Worm (Caenorhabditis elegans): ENCODE measurements around the gene slr-2.
"Not testable (repeated sequence)": the region's sequence is repeated elsewhere in the genome, so short reads cannot be mapped to it uniquely, and the experiment has no call there.

The slr-2 gene

DNA sequence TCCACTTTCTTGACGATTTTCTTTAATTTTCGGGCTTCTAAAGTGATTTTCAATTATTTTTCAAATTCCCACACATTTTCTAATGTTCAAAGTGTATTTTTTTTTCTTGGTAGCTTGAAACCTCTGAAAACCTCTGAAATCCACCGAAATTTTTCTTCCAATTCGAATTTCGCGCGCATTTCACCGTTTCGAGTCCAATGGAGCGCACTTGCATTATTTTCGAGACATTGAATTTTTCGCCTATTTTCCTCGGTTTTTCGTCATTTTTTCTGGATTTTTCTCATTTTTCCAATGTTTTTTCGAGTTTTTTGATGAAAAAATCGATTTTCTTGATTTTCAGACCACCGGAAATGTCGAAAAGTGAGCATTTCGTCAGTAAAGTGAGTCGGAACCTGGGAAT is at the start of gene slr-2:
Gene slr-2 (plus strand): TSS at position 341 of the 400 bp plus-strand sequence.
- TF ChIP-seq lin-13 (tag; optimal IDR thresholded peaks at IDR 0.05) = peak; percentile 23
- TF ChIP-seq mep-1 (tag; optimal IDR thresholded peaks at IDR 0.05) = peak; percentile 19
- TF ChIP-seq hlh-1 (tag; optimal IDR thresholded peaks at IDR 0.05) = peak; percentile 5
- TF ChIP-seq lsy-2 (tag; optimal IDR thresholded peaks at IDR 0.05) = peak; percentile 36
- peak; percentile 25 for TF ChIP-seq nhr-237 (tag; optimal IDR thresholded peaks at IDR 0.05)
- TF ChIP-seq sptf-1 (tag; optimal IDR thresholded peaks at IDR 0.05) = no peak
- peak; percentile 18 for TF ChIP-seq nhr-2 (tag; optimal IDR thresholded peaks at IDR 0.05)
- no peak for TF ChIP-seq drap-1 (GFP tag; optimal IDR thresholded peaks at IDR 0.05)
- no peak for TF ChIP-seq mab-5 (tag; optimal IDR thresholded peaks at IDR 0.05)
- no peak for TF ChIP-seq M03D4.4 (tag; optimal IDR thresholded peaks at IDR 0.05)
- no peak for TF ChIP-seq nhr-76 (tag; optimal IDR thresholded peaks at IDR 0.05)
- TF ChIP-seq sem-2 (GFP tag; optimal IDR thresholded peaks at IDR 0.05) = no peak
- no peak for TF ChIP-seq ztf-11 (tag; optimal IDR thresholded peaks at IDR 0.05)

DNA sequence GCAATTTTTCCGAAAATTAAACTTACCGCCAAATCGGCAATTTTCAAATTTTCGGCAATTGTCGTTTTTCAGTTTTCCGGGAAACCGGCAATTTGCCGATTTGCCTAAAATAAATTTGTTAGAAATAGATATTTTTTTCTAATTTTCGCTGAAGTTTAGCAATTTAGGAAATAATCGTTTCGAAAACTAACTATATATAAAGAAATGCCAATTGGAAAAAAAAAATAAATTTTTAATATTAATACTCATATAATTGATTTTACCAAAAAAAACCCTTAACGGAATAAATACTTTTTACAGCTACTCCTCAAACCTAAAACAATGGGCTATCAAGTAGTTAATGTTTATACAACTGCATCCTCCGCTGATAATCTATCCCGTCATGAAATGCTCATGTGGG is 43.7 kb upstream of the slr-2 start, which contains the start of gene ebp-1:
Gene ebp-1 (plus strand): TSS at position 301 of the 400 bp plus-strand sequence.
- TF ChIP-seq unc-120 (tag; optimal IDR thresholded peaks at IDR 0.05; ENCODE audit: poor library complexity, severe bottlenecking) (no peak), elt-1 (tag; optimal IDR thresholded peaks at IDR 0.05; ENCODE audit: borderline replicate concordance, insufficient read depth) (no peak), nhr-28 (tag; optimal IDR thresholded peaks at IDR 0.05) (no peak), ces-1 (GFP tag; optimal IDR thresholded peaks at IDR 0.05) (no peak), nhr-76 (tag; optimal IDR thresholded peaks at IDR 0.05) (no peak), blmp-1 (tag; optimal IDR thresholded peaks at IDR 0.05) (no peak), pha-4 (tag; optimal IDR thresholded peaks at IDR 0.05) (no peak), ceh-83 (GFP tag; optimal IDR thresholded peaks at IDR 0.05) (no peak), cnd-1 (tag; optimal IDR thresholded peaks at IDR 0.05) (no peak), lin-32 (GFP tag; optimal IDR thresholded peaks at IDR 0.05) (no peak), ceh-39 (tag; optimal IDR thresholded peaks at IDR 0.05) (no peak), unc-39 (tag; optimal IDR thresholded peaks at IDR 0.05) (no peak), lin-13 (tag; optimal IDR thresholded peaks at IDR 0.05) (no peak), nhr-12 (tag; optimal IDR thresholded peaks at IDR 0.05) (no peak), elt-3 (tag; optimal IDR thresholded peaks at IDR 0.05) (no peak)

DNA sequence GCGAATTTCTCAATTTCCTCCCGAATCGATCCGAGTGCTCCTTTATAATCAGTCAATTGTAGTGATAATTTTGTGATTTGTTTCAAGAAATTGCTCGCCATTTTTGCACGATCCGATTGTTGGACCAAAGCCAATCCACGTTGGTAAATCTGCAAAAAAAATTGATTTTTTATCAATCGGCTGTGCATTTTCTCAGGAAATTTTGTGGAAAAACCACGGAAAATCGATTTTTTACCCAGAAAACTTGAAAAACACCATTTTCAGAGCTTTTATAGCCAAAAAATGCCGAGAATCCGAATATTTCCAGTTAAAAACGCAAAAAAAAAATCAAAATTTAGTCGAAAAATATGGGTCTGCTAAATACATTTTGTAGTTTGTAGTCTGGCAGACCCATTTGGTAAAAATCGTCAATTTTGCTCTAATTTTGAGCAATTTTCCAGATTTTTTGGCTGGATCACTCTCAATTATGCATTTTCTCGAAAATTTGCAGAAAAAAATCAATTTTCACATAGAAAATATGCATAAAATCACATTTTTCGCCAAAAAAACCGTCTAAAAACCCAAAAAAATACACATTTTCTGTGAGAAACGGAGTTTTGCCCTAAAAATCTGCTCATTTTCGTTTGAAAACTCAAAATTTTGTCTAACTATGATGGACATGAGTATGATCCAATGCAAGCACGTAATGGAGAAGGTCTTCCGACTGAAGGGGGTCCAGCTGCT is 31.5 kb upstream of the slr-2 start, which contains the start of the genes Y59A8B.25 and ebp-3:
Gene Y59A8B.25 (minus strand): TSS at position 101 of the 723 bp plus-strand sequence.
Gene ebp-3 (plus strand): TSS at position 673 of the 723 bp plus-strand sequence.
- TF ChIP-seq mls-2 (tag; optimal IDR thresholded peaks at IDR 0.05); ceh-83 (GFP tag; optimal IDR thresholded peaks at IDR 0.05); ceh-39 (tag; optimal IDR thresholded peaks at IDR 0.05): not testable (repeated sequence)

DNA sequence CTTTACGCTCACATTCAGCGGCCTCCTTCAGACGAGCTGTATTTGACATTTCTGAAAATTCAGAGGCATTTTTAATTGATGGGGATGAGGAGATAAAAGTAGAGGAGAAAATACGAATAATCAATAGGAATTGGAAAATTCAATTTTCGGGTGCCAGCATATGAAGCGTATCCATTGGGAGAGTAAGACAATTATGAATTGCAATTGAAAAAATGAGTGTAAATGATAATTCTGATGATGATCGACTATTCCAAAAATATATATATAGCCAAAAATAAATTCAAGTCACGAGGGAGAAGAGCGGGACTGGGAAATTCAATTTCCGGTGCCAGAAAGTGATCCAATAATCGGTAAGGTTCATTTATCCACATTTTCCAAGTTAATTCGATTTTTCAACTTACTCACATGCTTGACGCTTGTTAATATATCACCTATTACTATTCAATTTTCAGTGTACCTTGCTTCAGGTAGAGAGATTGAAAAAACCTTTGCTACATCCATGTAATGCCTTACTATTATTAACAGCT is 20.6 kb upstream of the slr-2 start, which contains the start of gene Y59A8B.8:
Gene Y59A8B.8 (minus strand): TSS at position 51 of the 527 bp plus-strand sequence.
- peak; percentile 63 for TF ChIP-seq ces-1 (GFP tag; optimal IDR thresholded peaks at IDR 0.05)
- TF ChIP-seq elt-1 (tag; optimal IDR thresholded peaks at IDR 0.05; ENCODE audit: borderline replicate concordance, insufficient read depth) = no peak

DNA sequence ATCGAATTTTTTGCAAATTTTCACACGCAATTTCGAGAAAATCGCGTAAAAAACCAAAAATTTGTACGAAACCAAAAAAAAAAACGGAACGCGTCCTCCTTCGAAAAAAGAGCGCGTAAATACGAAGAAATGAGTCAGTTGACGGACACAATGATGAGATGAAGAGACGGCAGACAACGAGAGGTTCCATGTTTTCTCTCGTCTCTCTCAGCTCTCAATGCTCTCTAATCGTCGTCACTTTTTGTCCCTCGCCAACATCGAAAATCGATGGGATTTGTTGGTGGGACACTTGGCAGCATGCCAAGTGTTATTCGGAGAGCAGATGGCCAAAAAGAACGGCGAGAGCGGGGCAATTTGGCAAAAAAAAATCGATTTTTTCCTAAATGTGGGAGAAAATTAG is 7.8 kb upstream of the slr-2 start:
- TF ChIP-seq flh-1 (GFP tag; optimal IDR thresholded peaks at IDR 0.05) (no peak), ceh-39 (tag; optimal IDR thresholded peaks at IDR 0.05) (peak; percentile 91), lin-13 (tag; optimal IDR thresholded peaks at IDR 0.05) (peak; percentile 31), unc-39 (tag; optimal IDR thresholded peaks at IDR 0.05) (no peak), pha-4 (tag; optimal IDR thresholded peaks at IDR 0.05) (peak; percentile 18), mep-1 (tag; optimal IDR thresholded peaks at IDR 0.05) (peak; percentile 58), unc-62 (GFP tag; optimal IDR thresholded peaks at IDR 0.05) (peak; percentile 78), mab-5 (tag; optimal IDR thresholded peaks at IDR 0.05) (peak; percentile 47), hlh-1 (tag; optimal IDR thresholded peaks at IDR 0.05) (peak; percentile 86), zip-8 (tag; optimal IDR thresholded peaks at IDR 0.05) (no peak), elt-3 (tag; optimal IDR thresholded peaks at IDR 0.05) (no peak), nhr-12 (tag; optimal IDR thresholded peaks at IDR 0.05) (peak; percentile 59), cnd-1 (tag; optimal IDR thresholded peaks at IDR 0.05) (peak; percentile 83), lin-32 (GFP tag; optimal IDR thresholded peaks at IDR 0.05) (peak; percentile 18), ces-1 (GFP tag; optimal IDR thresholded peaks at IDR 0.05) (peak; percentile 86), lsy-2 (tag; optimal IDR thresholded peaks at IDR 0.05) (peak; percentile 7), drap-1 (GFP tag; optimal IDR thresholded peaks at IDR 0.05) (peak; percentile 40)

All from whole organism, mixed stage, embryonic.